Worm (Caenorhabditis elegans) whole organism, L3 larva: Measurements from ENCODE around the gene clec-68.

Source experiments
- ceh-9 ChIP-seq: sonication (generic microtip); optimal IDR thresholded peaks from 2 replicates; lab custom pipeline; 2018; ENCODE audit warnings: missing biosample characterization, missing genetic modification characterization
- fkh-10 ChIP-seq: sonication (generic microtip); optimal IDR thresholded peaks from 2 replicates; lab custom pipeline; 2017; ENCODE audit warnings: missing biosample characterization, missing genetic modification reagents, missing genetic modification characterization
- lin-15B ChIP-seq: fragments of 150-350 bp; optimal IDR thresholded peaks from 2 replicates; lab custom pipeline; 2014; ENCODE audit warnings: missing biosample characterization, missing genetic modification characterization
- zag-1 ChIP-seq: fragments of 150-350 bp; optimal IDR thresholded peaks from 2 replicates; lab custom pipeline; 2014; ENCODE audit warnings: missing biosample characterization, missing genetic modification characterization
- ztf-4 ChIP-seq: fragments of 150-350 bp; optimal IDR thresholded peaks from 2 replicates; lab custom pipeline; 2014; ENCODE audit warnings: missing biosample characterization, missing genetic modification characterization

DNA sequence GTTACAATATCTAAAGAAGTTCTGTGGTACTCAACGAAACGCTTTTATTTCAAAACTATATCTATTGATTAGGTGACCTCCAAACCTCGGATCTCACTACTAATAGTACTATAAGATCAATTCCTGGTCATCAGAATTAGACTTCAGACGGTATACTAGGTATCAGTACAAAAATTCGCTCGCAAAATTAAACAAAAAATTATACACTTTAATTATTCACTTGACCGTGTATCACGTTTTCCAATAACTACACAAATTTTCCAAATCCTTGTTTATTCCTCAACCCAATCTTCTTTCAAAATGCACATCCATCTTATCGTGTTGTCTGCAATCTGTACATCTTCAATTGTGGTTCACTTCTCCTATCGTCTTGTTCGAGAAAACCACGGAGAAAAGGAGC, 8.1 kb upstream of the clec-68 start, which contains the start of gene F56D6.23:
- TF ChIP-seq lin-15B (tag; lab: Kevin White, UChicago) (no peak), fkh-10 (GFP tag; lab: Kevin White, UChicago) (no peak), zag-1 (no peak), ztf-4 (tag; lab: Kevin White, UChicago) (no peak), ceh-9 (tag; lab: Kevin White, UChicago) (no peak)
